Fruit fly (Drosophila melanogaster): ENCODE data around the gene r-l.

Gene r-l

dm6 chr3R:21091500-21091899 is 18.4 kb upstream of the r-l start:
- TF ChIP-seq CG9705 (GFP tag; optimal IDR thresholded peaks at IDR 0.05) (no peak), CG32264 (GFP tag; optimal IDR thresholded peaks at IDR 0.05) (no peak)

dm6 chr3R:21090230-21091021 is 17.3 kb upstream of the r-l start:
- TF ChIP-seq N (GFP tag; optimal IDR thresholded peaks at IDR 0.05) (no peak), Dfd (GFP tag; optimal IDR thresholded peaks at IDR 0.05) (no peak), jim (GFP tag; optimal IDR thresholded peaks at IDR 0.05) (no peak), pan (optimal IDR thresholded peaks at IDR 0.05) (no peak), dl (GFP tag; optimal IDR thresholded peaks at IDR 0.05; ENCODE audit: insufficient read depth in 1 of 2, partially characterized antibody in 2 of 2) (no peak), Myc (optimal IDR thresholded peaks at IDR 0.05) (no peak), psq (GFP tag; optimal IDR thresholded peaks at IDR 0.05) (no peak), Hr83 (GFP tag; optimal IDR thresholded peaks at IDR 0.05; ENCODE audit: poor library complexity, severe bottlenecking) (no peak), Sp1 (GFP tag; optimal IDR thresholded peaks at IDR 0.05) (no peak), Jra (GFP tag; optimal IDR thresholded peaks at IDR 0.05) (no peak), usp (GFP tag; optimal IDR thresholded peaks at IDR 0.05) (no peak), CG32264 (GFP tag; optimal IDR thresholded peaks at IDR 0.05) (no peak)

- TF ChIP-seq fru (GFP tag; optimal IDR thresholded peaks at IDR 0.05) (peak; percentile 38), Dfd (GFP tag; optimal IDR thresholded peaks at IDR 0.05) (no peak), Hr83 (GFP tag; optimal IDR thresholded peaks at IDR 0.05; ENCODE audit: poor library complexity, severe bottlenecking) (peak; percentile 22)
These were observed 16.3 kb upstream of the r-l start for dm6 chr3R:21089416-21089815.

DNA sequence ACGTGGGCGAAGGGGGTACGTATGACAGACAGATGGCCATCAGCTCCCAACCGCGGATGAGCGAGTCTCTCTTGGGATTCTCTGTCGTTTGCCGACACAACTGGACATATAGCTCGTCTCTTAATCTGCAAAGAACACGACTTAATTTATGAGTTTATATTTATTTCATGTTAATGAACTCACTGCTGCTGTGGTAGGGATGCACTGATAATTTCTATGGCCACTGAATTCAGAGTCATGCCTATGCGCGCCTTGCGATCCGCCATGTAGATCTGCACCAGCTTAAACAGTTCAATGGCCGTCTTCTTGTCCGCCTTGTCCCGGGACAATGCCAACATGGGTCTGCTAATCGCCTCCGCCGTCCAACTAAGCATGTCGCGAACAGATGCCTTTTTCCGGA is 11.9 kb upstream of the r-l start:
- TF ChIP-seq h (GFP tag; optimal IDR thresholded peaks at IDR 0.05): no peak
- no peak for TF ChIP-seq dsf (GFP tag; optimal IDR thresholded peaks at IDR 0.05; ENCODE audit: borderline replicate concordance)
- no peak for TF ChIP-seq brk (GFP tag; optimal IDR thresholded peaks at IDR 0.05)
- TF ChIP-seq Myc (optimal IDR thresholded peaks at IDR 0.05): no peak
- no peak for TF ChIP-seq ey (GFP tag; optimal IDR thresholded peaks at IDR 0.05)
- no peak for TF ChIP-seq br (GFP tag; optimal IDR thresholded peaks at IDR 0.05)
- no peak for TF ChIP-seq CG9705 (GFP tag; optimal IDR thresholded peaks at IDR 0.05)
- no peak for TF ChIP-seq CrebA (GFP tag; optimal IDR thresholded peaks at IDR 0.05; ENCODE audit: borderline replicate concordance)

- TF ChIP-seq pan (optimal IDR thresholded peaks at IDR 0.05) (no peak), Rel (GFP tag; optimal IDR thresholded peaks at IDR 0.05) (no peak), Rel (tag; optimal IDR thresholded peaks at IDR 0.05) (peak; percentile 20)
These were observed 7.9 kb upstream of the r-l start, which contains the start of gene HHEX for dm6 chr3R:21080876-21081586. TSS of gene HHEX (minus strand) at chr3R:21080926.

dm6 chr3R:21078958-21079357 is 5.8 kb upstream of the r-l start:
- no peak for TF ChIP-seq br (GFP tag; optimal IDR thresholded peaks at IDR 0.05)
- TF ChIP-seq Hnf4 (GFP tag; optimal IDR thresholded peaks at IDR 0.05): no peak
- TF ChIP-seq lola (GFP tag; optimal IDR thresholded peaks at IDR 0.05): no peak
- TF ChIP-seq psq (GFP tag; optimal IDR thresholded peaks at IDR 0.05): no peak
- no peak for TF ChIP-seq Dfd (GFP tag; optimal IDR thresholded peaks at IDR 0.05)
- no peak for TF ChIP-seq tai (GFP tag; optimal IDR thresholded peaks at IDR 0.05)
- TF ChIP-seq dmrt93B (GFP tag; optimal IDR thresholded peaks at IDR 0.05): no peak
- no peak for TF ChIP-seq Vsx2 (GFP tag; optimal IDR thresholded peaks at IDR 0.05; ENCODE audit: partially characterized antibody)
- TF ChIP-seq CG32264 (GFP tag; optimal IDR thresholded peaks at IDR 0.05): no peak
- TF ChIP-seq ey (GFP tag; optimal IDR thresholded peaks at IDR 0.05): no peak
